Fruit fly (Drosophila melanogaster): ENCODE data around the gene FASN1.
A peak's percentile ranks its signal among the peaks of the same experiment; 100 is the strongest.

The FASN1 gene

dm6 chr2L:3037153-3037579 is 19.2 kb upstream of the FASN1 start, which contains the start of the genes CG17260 and SerRS (continued):
- TF ChIP-seq Lpt (GFP tag; optimal IDR thresholded peaks at IDR 0.05): no peak
- TF ChIP-seq chn (GFP tag; optimal IDR thresholded peaks at IDR 0.05): peak; percentile 95
- TF ChIP-seq CG4707 (GFP tag; optimal IDR thresholded peaks at IDR 0.05): no peak
- peak; percentile 80 for TF ChIP-seq emc (GFP tag; optimal IDR thresholded peaks at IDR 0.05)
- no peak for TF ChIP-seq CG14965 (GFP tag; optimal IDR thresholded peaks at IDR 0.05; ENCODE audit: borderline replicate concordance)
- TF ChIP-seq stc (GFP tag; IDR thresholded peaks at IDR 0.05): peak; percentile 86
- TF ChIP-seq chif (GFP tag; optimal IDR thresholded peaks at IDR 0.05): peak; percentile 89 to 94
- peak; percentile 75 for TF ChIP-seq Oaz (GFP tag; IDR thresholded peaks at IDR 0.05)
- 0 out of 4 replicates have a peak, but pooled peaks have one; percentile 26 for TF ChIP-seq chinmo (GFP tag; IDR thresholded peaks at IDR 0.05; ENCODE audit: partially characterized antibody)
- TF ChIP-seq Elba2 (GFP tag; optimal IDR thresholded peaks at IDR 0.05): peak; percentile 99
- peak; percentile 91 for TF ChIP-seq CG18262 (tag; optimal IDR thresholded peaks at IDR 0.05)
- TF ChIP-seq salm (tag; optimal IDR thresholded peaks at IDR 0.05): peak; percentile 76
- TF ChIP-seq tap (tag; optimal IDR thresholded peaks at IDR 0.05): no peak
- peak; percentile 81; the same call in 1 of the 2 replicates for TF ChIP-seq seq (GFP tag; IDR thresholded peaks at IDR 0.05)
- TF ChIP-seq Fer3 (tag; optimal IDR thresholded peaks at IDR 0.05): peak; percentile 95
- peak; percentile 96 for TF ChIP-seq CG32772 (GFP tag; IDR thresholded peaks at IDR 0.05)
- peak; percentile 79; the same call in 2 of the 3 replicates for TF ChIP-seq C15 (GFP tag; IDR thresholded peaks at IDR 0.05)
- TF ChIP-seq Xbp1 (GFP tag; optimal IDR thresholded peaks at IDR 0.05): peak; percentile 96
- no peak for TF ChIP-seq nau (GFP tag; optimal IDR thresholded peaks at IDR 0.05)
- peak; percentile 89 for TF ChIP-seq croc (GFP tag; conservative IDR thresholded peaks at IDR 0.05)
- peak; percentile 92 for TF ChIP-seq fd3F (GFP tag; optimal IDR thresholded peaks at IDR 0.05)
- peak; percentile 95 for TF ChIP-seq al (GFP tag; IDR thresholded peaks at IDR 0.05)
- peak; percentile 60 to 89 for TF ChIP-seq bsh (GFP tag; optimal IDR thresholded peaks at IDR 0.05)
- peak; percentile 64 for TF ChIP-seq CG13287 (GFP tag; IDR thresholded peaks at IDR 0.05; ENCODE audit: partially characterized antibody)
- TF ChIP-seq vfl (GFP tag; optimal IDR thresholded peaks at IDR 0.05): peak; percentile 92
- peak; percentile 94 for TF ChIP-seq CG9215 (GFP tag; IDR thresholded peaks at IDR 0.05)
- TF ChIP-seq Abd-B (GFP tag; optimal IDR thresholded peaks at IDR 0.05): peak; percentile 92
- TF ChIP-seq ato (GFP tag; IDR thresholded peaks at IDR 0.05; ENCODE audit: partially characterized antibody): no peak
- no peak for TF ChIP-seq cad (GFP tag; optimal IDR thresholded peaks at IDR 0.05)
- TF ChIP-seq H2.0 (GFP tag; IDR thresholded peaks at IDR 0.05): peak; percentile 86
- peak; percentile 63; the same call in 1 of the 3 replicates for TF ChIP-seq gce (GFP tag; IDR thresholded peaks at IDR 0.05)
- TF ChIP-seq her (GFP tag; optimal IDR thresholded peaks at IDR 0.05): peak; percentile 70
- TF ChIP-seq CG13424 (tag; optimal IDR thresholded peaks at IDR 0.05): peak; percentile 94
- TF ChIP-seq lbe (GFP tag; optimal IDR thresholded peaks at IDR 0.05): peak; percentile 93
- TF ChIP-seq CG6272 (GFP tag; IDR thresholded peaks at IDR 0.05): peak; percentile 93
- peak; percentile 97 for TF ChIP-seq slbo (GFP tag; IDR thresholded peaks at IDR 0.05)
- TF ChIP-seq slou (GFP tag; optimal IDR thresholded peaks at IDR 0.05): peak; percentile 93
- peak; percentile 87 for TF ChIP-seq peb (GFP tag; IDR thresholded peaks at IDR 0.05)
- peak; percentile 91 for TF ChIP-seq caup (GFP tag; optimal IDR thresholded peaks at IDR 0.05; ENCODE audit: severe bottlenecking)
- peak; percentile 92 for TF ChIP-seq CG17829 (tag; optimal IDR thresholded peaks at IDR 0.05)
- TF ChIP-seq tup (GFP tag; optimal IDR thresholded peaks at IDR 0.05): peak; percentile 91
- peak; percentile 89 for TF ChIP-seq CG31224 (GFP tag; IDR thresholded peaks at IDR 0.05)
- peak; percentile 88 for TF ChIP-seq B-H1 (GFP tag; IDR thresholded peaks at IDR 0.05)
- TF ChIP-seq CG11695 (GFP tag; IDR thresholded peaks at IDR 0.05): peak; percentile 80
- TF ChIP-seq ab (GFP tag; optimal IDR thresholded peaks at IDR 0.05): peak; percentile 7
- peak; percentile 98 for TF ChIP-seq Med (GFP tag)
- peak; percentile 17 for TF ChIP-seq CG9797 (GFP tag; optimal IDR thresholded peaks at IDR 0.05)
- TF ChIP-seq CG4328 (GFP tag; optimal IDR thresholded peaks at IDR 0.05): peak; percentile 81
- peak; percentile 83 for TF ChIP-seq cwo (GFP tag; optimal IDR thresholded peaks at IDR 0.05)
- TF ChIP-seq h (optimal IDR thresholded peaks at IDR 0.05): no peak
- peak; percentile 57 for TF ChIP-seq CG10565 (GFP tag; optimal IDR thresholded peaks at IDR 0.05)
